Fruit fly (Drosophila melanogaster) whole organism, embryonic: Measurements from ENCODE around the gene scpr-A.
A peak's percentile ranks its signal among the peaks of the same experiment; 100 is the strongest.

Experiments used
- Antp ChIP-seq: fragments of 200-800 bp; sonication (Bioruptor generic); optimal IDR thresholded peaks from 3 replicates; lab custom pipeline; 2016; ENCODE audit warnings: missing biosample characterization, missing genetic modification characterization
- CG12769 ChIP-seq: fragments of 200-800 bp; sonication (Bioruptor generic); optimal IDR thresholded peaks from 2 replicates; lab custom pipeline; 2019; ENCODE audit warnings: missing biosample characterization, mild to moderate bottlenecking, missing genetic modification characterization, moderate library complexity
- CG13296 ChIP-seq: fragments of 200-800 bp; sonication (Bioruptor generic); optimal IDR thresholded peaks from 3 replicates; lab custom pipeline; 2018; ENCODE audit warnings: missing biosample characterization, mild to moderate bottlenecking, missing genetic modification characterization
- CG14965 ChIP-seq: fragments of 200-800 bp; sonication (Bioruptor generic); optimal IDR thresholded peaks from 2 replicates; lab custom pipeline; 2016; ENCODE audit warnings: missing biosample characterization, missing genetic modification characterization, borderline replicate concordance
- CG15269 ChIP-seq: fragments of 200-800 bp; sonication (Bioruptor generic); optimal IDR thresholded peaks from 2 replicates; lab custom pipeline; 2018; ENCODE audit warnings: missing biosample characterization, mild to moderate bottlenecking, missing genetic modification characterization, moderate library complexity
- CG17328 ChIP-seq: fragments of 200-800 bp; sonication (Bioruptor generic); IDR thresholded peaks from 2 replicates; pipeline ENCODE4 v1.3.6; 2022; ENCODE audit warnings: missing biosample characterization, missing genetic modification characterization
- CG17612 ChIP-seq: fragments of 200-800 bp; sonication (Bioruptor generic); IDR thresholded peaks from 2 replicates; pipeline ENCODE4 v1.3.6; 2022; ENCODE audit warnings: missing biosample characterization, missing genetic modification characterization
- CG2116 ChIP-seq: fragments of 200-800 bp; sonication (Bioruptor generic); optimal IDR thresholded peaks from 3 replicates; lab custom pipeline; 2018; ENCODE audit warnings: missing biosample characterization, mild to moderate bottlenecking, missing genetic modification characterization
- CG2875 ChIP-seq: fragments of 200-800 bp; sonication (Bioruptor generic); optimal IDR thresholded peaks from 2 replicates; lab custom pipeline; 2017; ENCODE audit warnings: missing biosample characterization, mild to moderate bottlenecking, missing genetic modification characterization, missing genetic modification reagents
- CG30403 ChIP-seq: fragments of 200-800 bp; sonication (Bioruptor generic); optimal IDR thresholded peaks from 3 replicates; lab custom pipeline; 2016; ENCODE audit warnings: missing biosample characterization, missing genetic modification characterization
- CG32532 ChIP-seq: fragments of 200-800 bp; sonication (Bioruptor generic); IDR thresholded peaks from 2 replicates; pipeline ENCODE4 v1.3.6; 2022; ENCODE audit warnings: missing biosample characterization, missing genetic modification characterization
- CG43689 ChIP-seq: fragments of 200-800 bp; sonication (Bioruptor generic); IDR thresholded peaks from 2 replicates; pipeline ENCODE4 v1.3.6; 2022; ENCODE audit warnings: missing biosample characterization, missing genetic modification characterization
- CG8089 ChIP-seq: fragments of 200-800 bp; sonication (Bioruptor generic); optimal IDR thresholded peaks from 3 replicates; lab custom pipeline; 2016; ENCODE audit warnings: missing biosample characterization, missing genetic modification characterization
- CTCF ChIP-seq: fragments of 200-800 bp; sonication (Bioruptor generic); optimal IDR thresholded peaks from 2 replicates; lab custom pipeline; 2017; ENCODE audit warnings: missing biosample characterization, mild to moderate bottlenecking, missing genetic modification characterization, moderate library complexity
- Dek ChIP-seq: fragments of 200-800 bp; sonication (Bioruptor generic); optimal IDR thresholded peaks from 3 replicates; lab custom pipeline; 2019; ENCODE audit warnings: missing biosample characterization, mild to moderate bottlenecking, missing genetic modification characterization, moderate library complexity
- Dfd ChIP-seq, 2 experiments: fragments of >200 bp; optimal IDR thresholded peaks; 2 replicates each; lab custom pipeline; 2017; ENCODE audit warnings: missing biosample characterization in 2 of 2, missing genetic modification characterization in 2 of 2
- E2f1 ChIP-seq: fragments of 200-800 bp; sonication (Bioruptor generic); IDR thresholded peaks from 2 replicates; pipeline ENCODE4 v1.3.6; 2022; ENCODE audit warnings: missing biosample characterization, missing genetic modification characterization
- Eip74EF ChIP-seq, 2 experiments: fragments of 200-800 bp in 1 of 2; fragments of >200 bp in 1 of 2; sonication (Bioruptor generic) in 1 of 2; optimal IDR thresholded peaks; 2 replicates each; lab custom pipeline; 2017 to 2019; ENCODE audit warnings: missing biosample characterization in 2 of 2, missing genetic modification characterization in 2 of 2, mild to moderate bottlenecking in 1 of 2, moderate library complexity in 1 of 2
- Ets65A ChIP-seq: fragments of 200-800 bp; sonication (Bioruptor generic); peaks from one replicate; lab custom pipeline; 2016; ENCODE audit warnings: missing biosample characterization, missing genetic modification characterization
- Fer3 ChIP-seq: fragments of 200-800 bp; sonication (Bioruptor generic); optimal IDR thresholded peaks from 2 replicates; lab custom pipeline; 2018; ENCODE audit warnings: missing biosample characterization, mild to moderate bottlenecking, missing genetic modification characterization, moderate library complexity
- H2.0 ChIP-seq: fragments of 200-800 bp; sonication (Bioruptor generic); IDR thresholded peaks from 2 replicates; pipeline ENCODE4 v1.3.6; 2022; ENCODE audit warnings: missing biosample characterization, missing genetic modification characterization
- Hey ChIP-seq: fragments of 200-800 bp; sonication (Bioruptor generic); optimal IDR thresholded peaks from 3 replicates; lab custom pipeline; 2018; ENCODE audit warnings: missing biosample characterization, mild to moderate bottlenecking, missing genetic modification characterization
- Nf-YB ChIP-seq: fragments of 200-800 bp; sonication (Bioruptor generic); optimal IDR thresholded peaks from 3 replicates; lab custom pipeline; 2019; ENCODE audit warnings: missing biosample characterization, mild to moderate bottlenecking, missing genetic modification characterization, moderate library complexity
- Nf-YC ChIP-seq: fragments of 200-800 bp; optimal IDR thresholded peaks from 3 replicates; lab custom pipeline; 2019; ENCODE audit warnings: missing biosample characterization, mild to moderate bottlenecking, missing genetic modification characterization, moderate library complexity
- Ptx1 ChIP-seq: fragments of 200-800 bp; sonication (Bioruptor generic); IDR thresholded peaks from 2 replicates; pipeline ENCODE4 v1.3.6; 2022; ENCODE audit warnings: missing biosample characterization, missing genetic modification characterization
- ab ChIP-seq: fragments of 200-800 bp; sonication (Bioruptor generic); optimal IDR thresholded peaks from 2 replicates; lab custom pipeline; 2016; ENCODE audit warnings: missing biosample characterization, missing genetic modification characterization
- ap ChIP-seq: fragments of 200-800 bp; sonication (Bioruptor generic); IDR thresholded peaks from 2 replicates; pipeline ENCODE4 v1.3.6; 2022; ENCODE audit warnings: missing biosample characterization, missing genetic modification characterization
- bigmax ChIP-seq: fragments of 200-800 bp; sonication (Bioruptor generic); optimal IDR thresholded peaks from 2 replicates; lab custom pipeline; 2018; ENCODE audit warnings: missing biosample characterization, mild to moderate bottlenecking, missing genetic modification characterization
- cg ChIP-seq: fragments of 200-800 bp; sonication (Bioruptor generic); optimal IDR thresholded peaks from 3 replicates; lab custom pipeline; 2019; ENCODE audit warnings: missing biosample characterization, mild to moderate bottlenecking, missing genetic modification characterization, moderate library complexity
- chinmo ChIP-seq: fragments of 200-800 bp; sonication (Bioruptor generic); IDR thresholded peaks from 4 replicates; pipeline ENCODE4 v1.3.6; 2022; ENCODE audit warnings: missing biosample characterization, missing genetic modification characterization; ENCODE audit not compliant: partially characterized antibody
- corto ChIP-seq: fragments of 200-800 bp; sonication (Bioruptor generic); optimal IDR thresholded peaks from 2 replicates; lab custom pipeline; 2016; ENCODE audit warnings: missing biosample characterization, mild to moderate bottlenecking, missing genetic modification characterization, moderate library complexity
- cwo ChIP-seq: fragments of 200-800 bp; sonication (Bioruptor generic); optimal IDR thresholded peaks from 3 replicates; lab custom pipeline; 2017; ENCODE audit warnings: missing biosample characterization, missing genetic modification characterization, mild to moderate bottlenecking, moderate library complexity, missing genetic modification reagents
- ems ChIP-seq: fragments of 200-800 bp; sonication (Bioruptor generic); optimal IDR thresholded peaks from 3 replicates; lab custom pipeline; 2016; ENCODE audit warnings: missing biosample characterization, missing genetic modification characterization
- en ChIP-seq: fragments of 200-800 bp; sonication (Bioruptor generic); optimal IDR thresholded peaks from 2 replicates; lab custom pipeline; 2016; ENCODE audit warnings: missing biosample characterization, missing genetic modification characterization
- gem ChIP-seq: fragments of 200-800 bp; sonication (Bioruptor generic); optimal IDR thresholded peaks from 2 replicates; lab custom pipeline; 2019; ENCODE audit warnings: missing biosample characterization, mild to moderate bottlenecking, missing genetic modification characterization, moderate library complexity
- hbn ChIP-seq: fragments of 200-800 bp; sonication (Bioruptor generic); IDR thresholded peaks from 2 replicates; pipeline ENCODE4 v1.3.6; 2022; ENCODE audit warnings: missing biosample characterization, missing genetic modification characterization; ENCODE audit not compliant: partially characterized antibody
- insv ChIP-seq, 2 experiments: fragments of 200-800 bp; sonication (Bioruptor generic); optimal IDR thresholded peaks; 3 replicates each; lab custom pipeline; 2016 to 2018; ENCODE audit warnings: missing biosample characterization in 2 of 2, missing genetic modification characterization in 2 of 2
- mld ChIP-seq: fragments of 200-800 bp; sonication (Bioruptor generic); IDR thresholded peaks from 3 replicates; pipeline ENCODE4 v1.3.6; 2022; ENCODE audit warnings: missing biosample characterization, missing genetic modification characterization; ENCODE audit not compliant: partially characterized antibody
- seq ChIP-seq: fragments of 200-800 bp; sonication (Bioruptor generic); IDR thresholded peaks from 2 replicates; pipeline ENCODE4 v1.3.6; 2022; ENCODE audit warnings: missing biosample characterization, missing genetic modification characterization
- shn ChIP-seq: fragments of 200-800 bp; sonication (Bioruptor generic); optimal IDR thresholded peaks from 3 replicates; lab custom pipeline; 2016; ENCODE audit warnings: missing biosample characterization, missing genetic modification characterization
- sna ChIP-seq: fragments of 200-800 bp; sonication (Bioruptor generic); IDR thresholded peaks from 2 replicates; pipeline ENCODE4 v1.3.6; 2022; ENCODE audit warnings: missing biosample characterization, missing genetic modification characterization; ENCODE audit not compliant: partially characterized antibody
- tio ChIP-seq: fragments of 200-800 bp; sonication (Bioruptor generic); optimal IDR thresholded peaks from 2 replicates; lab custom pipeline; 2017; ENCODE audit warnings: missing biosample characterization, missing genetic modification characterization, inconsistent platforms
- wek ChIP-seq: fragments of 200-800 bp; sonication (Bioruptor generic); optimal IDR thresholded peaks from 3 replicates; lab custom pipeline; 2018; ENCODE audit warnings: missing biosample characterization, mild to moderate bottlenecking, missing genetic modification characterization, moderate library complexity

scpr-A gene

DNA sequence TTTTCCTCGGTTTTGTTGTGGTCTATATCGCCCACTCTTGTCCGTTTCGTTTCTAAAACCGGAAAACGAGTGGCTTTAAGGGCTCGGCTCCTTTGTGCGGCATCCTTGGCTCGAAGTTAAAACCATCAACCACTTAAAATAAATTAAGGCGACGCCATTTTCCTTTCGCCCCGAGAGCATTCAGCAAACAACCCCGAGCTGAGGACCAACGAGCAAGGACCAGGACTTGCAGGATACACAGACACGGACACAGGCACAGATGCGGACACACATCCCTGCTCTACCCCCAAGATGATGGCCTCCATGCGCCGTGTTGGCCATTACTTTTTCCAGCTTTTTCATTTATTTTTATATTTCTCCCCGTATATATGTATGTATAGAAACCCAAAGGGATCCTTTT lies 31.7 kb downstream of the scpr-A start:
- TF ChIP-seq CG15269 (no peak), cwo (GFP tag; lab: Kevin White, UChicago) (no peak), seq (GFP tag; lab: Robert Waterston, UW) (peak; percentile 59; the same call in 1 of the 2 replicates), ab (GFP tag; lab: Kevin White, UChicago) (no peak), Ptx1 (GFP tag; lab: Robert Waterston, UW) (no peak), Antp (GFP tag; lab: Kevin White, UChicago) (no peak), CG17328 (GFP tag; lab: Robert Waterston, UW) (no peak), CG2116 (no peak), sna (GFP tag; lab: Robert Waterston, UW) (no peak), bigmax (GFP tag; lab: Kevin White, UChicago) (no peak), corto (GFP tag; lab: Kevin White, UChicago) (no peak), Fer3 (tag; lab: Kevin White, UChicago) (no peak), ems (GFP tag; lab: Kevin White, UChicago) (no peak), CG2875 (GFP tag; lab: Kevin White, UChicago) (no peak), H2.0 (GFP tag; lab: Robert Waterston, UW) (no peak), Nf-YB (GFP tag; lab: Kevin White, UChicago) (peak; percentile 90), gem (no peak), CG30403 (GFP tag; lab: Kevin White, UChicago) (no peak), Nf-YC (tag; lab: Kevin White, UChicago) (peak; percentile 84), en (GFP tag; lab: Kevin White, UChicago) (no peak), Dfd (GFP tag; optimal IDR thresholded peaks at IDR 0.05; lab: Kevin White, UChicago) (no peak), CG12769 (no peak), CG8089 (GFP tag; lab: Kevin White, UChicago) (no peak), hbn (GFP tag; lab: Robert Waterston, UW) (no peak), tio (no peak), cg (GFP tag; lab: Kevin White, UChicago) (peak; percentile 12)

DNA sequence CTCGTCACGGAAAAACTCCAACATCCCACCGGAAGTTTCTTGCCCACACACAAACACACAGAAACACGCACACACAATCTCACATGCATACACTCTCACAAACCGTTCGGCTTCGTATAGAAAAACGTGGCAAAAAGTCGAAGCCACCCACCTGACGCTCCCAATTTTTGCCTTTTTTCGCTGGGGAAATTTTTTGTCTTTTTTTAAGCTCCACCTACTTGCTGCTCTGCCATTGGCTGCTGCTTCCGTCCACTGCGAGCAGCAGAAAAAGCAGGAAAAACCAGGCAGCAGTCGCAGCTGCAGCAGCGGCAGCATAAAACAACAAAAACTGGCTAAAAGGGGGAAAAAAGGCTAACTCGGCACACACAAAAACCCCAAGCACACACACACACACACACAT lies 40.9 kb downstream of the scpr-A start:
- TF ChIP-seq Nf-YC (tag; lab: Kevin White, UChicago) (peak; percentile 69), chinmo (GFP tag; lab: Robert Waterston, UW) (no peak), Nf-YB (GFP tag; lab: Kevin White, UChicago) (peak; percentile 72)

- no peak for TF ChIP-seq Eip74EF (GFP tag; optimal IDR thresholded peaks at IDR 0.05; lab: Kevin White, UChicago)
- TF ChIP-seq CG13296 (GFP tag; lab: Kevin White, UChicago): no peak
- no peak for TF ChIP-seq CG14965 (GFP tag; lab: Kevin White, UChicago)
- no peak for TF ChIP-seq CG32532 (GFP tag; lab: Robert Waterston, UW)
- peak; percentile 19; the same call in 1 of the 2 replicates for TF ChIP-seq seq (GFP tag; lab: Robert Waterston, UW)
- TF ChIP-seq CG43689: no peak
- peak in 1 of 2 experiments; percentile 9 for TF ChIP-seq insv (GFP tag; optimal IDR thresholded peaks at IDR 0.05; lab: Kevin White, UChicago)
- no peak for TF ChIP-seq Hey (tag; lab: Kevin White, UChicago)
- no peak for TF ChIP-seq shn
- no peak for TF ChIP-seq Dek
- no peak for TF ChIP-seq CG17612 (GFP tag; lab: Robert Waterston, UW)
- no peak for TF ChIP-seq wek
- TF ChIP-seq Ets65A (GFP tag; lab: Kevin White, UChicago): peak; percentile 76
- no peak for TF ChIP-seq E2f1 (GFP tag; lab: Robert Waterston, UW)
- TF ChIP-seq mld (GFP tag; lab: Robert Waterston, UW): no peak
- TF ChIP-seq CTCF (GFP tag; lab: Kevin White, UChicago): peak; percentile 88
- no peak for TF ChIP-seq Fer3 (tag; lab: Kevin White, UChicago)
- TF ChIP-seq ap: no peak
Observed at dm6 chr3R:11286948-11287347, 46.0 kb downstream of the scpr-A start.
